Worm (Caenorhabditis elegans) whole organism, L4 larva: Measurements from ENCODE around the gene C04H5.7.

Experiments used
- F10B5.3 ChIP-seq: sonication (generic microtip); optimal IDR thresholded peaks from 2 replicates; lab custom pipeline; 2016; ENCODE audit warnings: mild to moderate bottlenecking, missing genetic modification characterization, missing compliant biosample characterization
- F37D6.2 ChIP-seq: sonication (generic microtip); optimal IDR thresholded peaks from 2 replicates; lab custom pipeline; 2016; ENCODE audit warnings: mild to moderate bottlenecking, missing genetic modification characterization, missing compliant biosample characterization
- F44E2.7 ChIP-seq: fragments of 200-800 bp; sonication (Bioruptor generic); IDR thresholded peaks from 2 replicates; pipeline ENCODE4 v2.1.2; 2022; ENCODE audit warnings: missing genetic modification characterization, missing compliant biosample characterization
- Y105C5A.15 ChIP-seq: fragments of 200-800 bp; sonication (Bioruptor generic); IDR thresholded peaks from 2 replicates; pipeline ENCODE4 v1.3.6; 2022; ENCODE audit warnings: missing genetic modification characterization, missing compliant biosample characterization
- Y48G9A.11 ChIP-seq: fragments of 200-800 bp; sonication (Bioruptor generic); IDR thresholded peaks from 2 replicates; pipeline ENCODE4 v1.3.6; 2022; ENCODE audit warnings: missing genetic modification reagents, missing genetic modification characterization, missing compliant biosample characterization
- Y5F2A.4 ChIP-seq: fragments of 200-800 bp; sonication (Bioruptor generic); optimal IDR thresholded peaks from 2 replicates; lab custom pipeline; 2018; ENCODE audit warnings: mild to moderate bottlenecking, missing genetic modification characterization, missing compliant biosample characterization
- ZK546.5 ChIP-seq, 2 experiments: sonication (generic microtip); optimal IDR thresholded peaks; 2 replicates each; lab custom pipeline; 2017; ENCODE audit warnings: missing biosample characterization in 2 of 2, missing genetic modification characterization in 2 of 2
- aha-1 ChIP-seq: fragments of 150-350 bp; peaks from one replicate; lab custom pipeline; 2014; ENCODE audit warnings: missing biosample characterization, missing genetic modification characterization
- arid-1 ChIP-seq: fragments of 200-800 bp; sonication (Bioruptor generic); conservative IDR thresholded peaks from 2 replicates; pipeline ENCODE4 v1.3.6; 2022; ENCODE audit warnings: missing genetic modification reagents, missing genetic modification characterization, missing compliant biosample characterization
- ceh-32 ChIP-seq: sonication (generic microtip); optimal IDR thresholded peaks from 2 replicates; lab custom pipeline; 2016; ENCODE audit warnings: mild to moderate bottlenecking, missing genetic modification characterization, missing compliant biosample characterization; ENCODE audit not compliant: poor library complexity
- ctbp-1 ChIP-seq: fragments of 200-800 bp; sonication (Bioruptor generic); IDR thresholded peaks from 2 replicates; pipeline ENCODE4 v1.3.6; 2022; ENCODE audit warnings: missing genetic modification reagents, missing genetic modification characterization, missing compliant biosample characterization
- daf-19 ChIP-seq: fragments of 200-800 bp; sonication (Bioruptor generic); conservative IDR thresholded peaks from 2 replicates; pipeline ENCODE4 v1.3.6; 2022; ENCODE audit warnings: missing genetic modification characterization, missing compliant biosample characterization
- dmd-6 ChIP-seq: fragments of 200-800 bp; sonication (Bioruptor generic); IDR thresholded peaks from 2 replicates; pipeline ENCODE4 v1.3.6; 2022; ENCODE audit warnings: missing genetic modification reagents, missing genetic modification characterization, missing compliant biosample characterization
- dmd-8 ChIP-seq: fragments of 200-800 bp; sonication (Bioruptor generic); IDR thresholded peaks from 2 replicates; pipeline ENCODE4 v1.3.6; 2022; ENCODE audit warnings: missing genetic modification characterization, missing compliant biosample characterization
- dmd-9 ChIP-seq: fragments of 200-800 bp; sonication (Bioruptor generic); IDR thresholded peaks from 2 replicates; pipeline ENCODE4 v1.3.6; 2022; ENCODE audit warnings: missing genetic modification reagents, missing genetic modification characterization, missing compliant biosample characterization
- dpl-1 ChIP-seq: fragments of 150-350 bp; optimal IDR thresholded peaks from 2 replicates; lab custom pipeline; 2014; ENCODE audit warnings: missing biosample characterization, missing genetic modification reagents, missing genetic modification characterization
- duxl-1 ChIP-seq: sonication (generic microtip); optimal IDR thresholded peaks from 2 replicates; lab custom pipeline; 2016; ENCODE audit warnings: mild to moderate bottlenecking, missing genetic modification characterization, moderate library complexity, missing compliant biosample characterization; ENCODE audit not compliant: poor library complexity
- dve-1 ChIP-seq: sonication (generic microtip); optimal IDR thresholded peaks from 2 replicates; lab custom pipeline; 2017; ENCODE audit warnings: antibody characterized with exemption, mild to moderate bottlenecking, missing genetic modification characterization, missing compliant biosample characterization; ENCODE audit not compliant: insufficient read depth
- egl-43 ChIP-seq: fragments of 200-800 bp; sonication (Bioruptor generic); IDR thresholded peaks from 2 replicates; pipeline ENCODE4 v1.3.6; 2022; ENCODE audit warnings: missing genetic modification reagents, missing genetic modification characterization, missing compliant biosample characterization
- gei-8 ChIP-seq: fragments of 200-800 bp; sonication (Bioruptor generic); optimal IDR thresholded peaks from 2 replicates; lab custom pipeline; 2018; ENCODE audit warnings: mild to moderate bottlenecking, missing genetic modification characterization, missing compliant biosample characterization
- hif-1 ChIP-seq, 2 experiments: sonication (generic microtip); optimal IDR thresholded peaks; 2 replicates each; lab custom pipeline; 2016 to 2017; ENCODE audit warnings: missing compliant biosample characterization in 2 of 2, missing genetic modification characterization in 2 of 2, missing genetic modification reagents in 2 of 2, missing genotype in 2 of 2, mild to moderate bottlenecking in 1 of 2
- hlh-11 ChIP-seq: fragments of 200-800 bp; sonication (Bioruptor generic); optimal IDR thresholded peaks from 2 replicates; lab custom pipeline; 2018; ENCODE audit warnings: mild to moderate bottlenecking, missing genetic modification characterization, missing compliant biosample characterization
- hlh-30 ChIP-seq: sonication (generic microtip); optimal IDR thresholded peaks from 2 replicates; lab custom pipeline; 2017; ENCODE audit warnings: antibody characterized with exemption, mild to moderate bottlenecking, missing genetic modification characterization, missing compliant biosample characterization; ENCODE audit not compliant: insufficient read depth
- hmg-1.1 ChIP-seq: fragments of 200-800 bp; sonication (Bioruptor generic); IDR thresholded peaks from 2 replicates; pipeline ENCODE4 v1.3.6; 2022; ENCODE audit warnings: missing genetic modification reagents, missing genetic modification characterization, missing compliant biosample characterization
- lin-15B ChIP-seq: fragments of 150-350 bp; sonication (generic microtip); optimal IDR thresholded peaks from 3 replicates; lab custom pipeline; 2014; ENCODE audit warnings: missing biosample characterization, missing genetic modification characterization
- lin-29 ChIP-seq: fragments of 200-800 bp; sonication (Bioruptor generic); IDR thresholded peaks from 2 replicates; pipeline ENCODE4 v1.3.6; 2022; ENCODE audit warnings: missing genetic modification reagents, missing genetic modification characterization, missing compliant biosample characterization
- lin-38 ChIP-seq: fragments of 200-800 bp; sonication (Bioruptor generic); IDR thresholded peaks from 2 replicates; pipeline ENCODE4 v1.3.6; 2022; ENCODE audit warnings: missing genetic modification reagents, missing genetic modification characterization, missing compliant biosample characterization
- madf-9 ChIP-seq: fragments of 200-800 bp; sonication (Bioruptor generic); conservative IDR thresholded peaks from 2 replicates; pipeline ENCODE4 v1.3.6; 2022; ENCODE audit warnings: missing genetic modification reagents, missing genetic modification characterization, missing compliant biosample characterization
- mdl-1 ChIP-seq, 2 experiments: fragments of 150-350 bp in 1 of 2; sonication (generic microtip) in 1 of 2; optimal IDR thresholded peaks; 2 replicates each; lab custom pipeline; 2014 to 2017; ENCODE audit warnings: missing biosample characterization in 2 of 2, missing genetic modification characterization in 2 of 2
- mdt-29 ChIP-seq: fragments of 200-800 bp; sonication (Bioruptor generic); IDR thresholded peaks from 2 replicates; pipeline ENCODE4 v1.3.6; 2022; ENCODE audit warnings: missing genetic modification reagents, missing genetic modification characterization, missing compliant biosample characterization
- mes-2 ChIP-seq: sonication (generic microtip); optimal IDR thresholded peaks from 2 replicates; lab custom pipeline; 2016; ENCODE audit warnings: missing genotype, mild to moderate bottlenecking, missing genetic modification characterization, missing compliant biosample characterization; ENCODE audit not compliant: poor library complexity, severe bottlenecking
- mxl-2 ChIP-seq: fragments of 200-800 bp; sonication (Bioruptor generic); conservative IDR thresholded peaks from 2 replicates; pipeline ENCODE4 v1.3.6; 2022; ENCODE audit warnings: missing genetic modification reagents, missing genetic modification characterization, missing compliant biosample characterization
- nhr-10 ChIP-seq: fragments of 150-350 bp; optimal IDR thresholded peaks from 2 replicates; lab custom pipeline; 2014; ENCODE audit warnings: missing biosample characterization, missing genetic modification characterization
- nhr-11 ChIP-seq: fragments of 150-350 bp; optimal IDR thresholded peaks from 2 replicates; lab custom pipeline; 2014; ENCODE audit warnings: missing biosample characterization, missing genetic modification characterization
- nhr-237 ChIP-seq: sonication (generic microtip); optimal IDR thresholded peaks from 2 replicates; lab custom pipeline; 2017; ENCODE audit warnings: missing biosample characterization, missing genetic modification characterization
- nhr-41 ChIP-seq: fragments of 200-800 bp; sonication (Bioruptor generic); IDR thresholded peaks from 2 replicates; pipeline ENCODE4 v1.3.6; 2022; ENCODE audit warnings: missing genetic modification reagents, missing genetic modification characterization, missing compliant biosample characterization
- nhr-42 ChIP-seq: fragments of 200-800 bp; sonication (Bioruptor generic); IDR thresholded peaks from 2 replicates; pipeline ENCODE4 v1.3.6; 2022; ENCODE audit warnings: missing genetic modification characterization, missing compliant biosample characterization
- nhr-48 ChIP-seq: sonication (generic microtip); optimal IDR thresholded peaks from 2 replicates; lab custom pipeline; 2016; ENCODE audit warnings: mild to moderate bottlenecking, missing genetic modification characterization, missing compliant biosample characterization
- nhr-77 ChIP-seq: fragments of 150-350 bp; optimal IDR thresholded peaks from 2 replicates; lab custom pipeline; 2014; ENCODE audit warnings: missing biosample characterization, missing genetic modification characterization
- php-3 ChIP-seq: fragments of 200-800 bp; sonication (Bioruptor generic); IDR thresholded peaks from 2 replicates; pipeline ENCODE4 v1.3.6; 2022; ENCODE audit warnings: missing genetic modification reagents, missing genetic modification characterization, missing compliant biosample characterization
- pqm-1 ChIP-seq: sonication (generic microtip); optimal IDR thresholded peaks from 2 replicates; lab custom pipeline; 2017; ENCODE audit warnings: missing biosample characterization, missing genetic modification characterization
- rbr-2 ChIP-seq: sonication (generic microtip); optimal IDR thresholded peaks from 2 replicates; lab custom pipeline; 2016; ENCODE audit warnings: missing genotype, missing genetic modification characterization, missing compliant biosample characterization
- sdz-12 ChIP-seq: fragments of 200-800 bp; sonication (Bioruptor generic); optimal IDR thresholded peaks from 2 replicates; lab custom pipeline; 2018; ENCODE audit warnings: mild to moderate bottlenecking, missing genetic modification characterization, missing compliant biosample characterization
- spr-3 ChIP-seq: fragments of 200-800 bp; sonication (Bioruptor generic); optimal IDR thresholded peaks from 2 replicates; lab custom pipeline; 2018; ENCODE audit warnings: mild to moderate bottlenecking, missing genetic modification characterization, missing compliant biosample characterization
- tag-97 ChIP-seq: fragments of 200-800 bp; sonication (Bioruptor generic); IDR thresholded peaks from 2 replicates; pipeline ENCODE4 v1.3.6; 2022; ENCODE audit warnings: missing genetic modification characterization, missing compliant biosample characterization
- tra-1 ChIP-seq: fragments of 200-800 bp; sonication (Bioruptor generic); IDR thresholded peaks from 2 replicates; pipeline ENCODE4 v1.3.6; 2022; ENCODE audit warnings: missing genetic modification reagents, missing genetic modification characterization, missing compliant biosample characterization
- unc-130 ChIP-seq: sonication (generic microtip); optimal IDR thresholded peaks from 2 replicates; lab custom pipeline; 2016; ENCODE audit warnings: missing genetic modification reagents, missing genetic modification characterization, missing compliant biosample characterization
- vab-7 ChIP-seq: fragments of 200-800 bp; sonication (Bioruptor generic); IDR thresholded peaks from 2 replicates; pipeline ENCODE4 v1.3.6; 2022; ENCODE audit warnings: missing genetic modification reagents, missing genetic modification characterization, missing compliant biosample characterization
- zfp-2 ChIP-seq: sonication (generic microtip); optimal IDR thresholded peaks from 2 replicates; lab custom pipeline; 2016; ENCODE audit warnings: mild to moderate bottlenecking, missing genetic modification characterization, missing compliant biosample characterization

The C04H5.7 gene

DNA sequence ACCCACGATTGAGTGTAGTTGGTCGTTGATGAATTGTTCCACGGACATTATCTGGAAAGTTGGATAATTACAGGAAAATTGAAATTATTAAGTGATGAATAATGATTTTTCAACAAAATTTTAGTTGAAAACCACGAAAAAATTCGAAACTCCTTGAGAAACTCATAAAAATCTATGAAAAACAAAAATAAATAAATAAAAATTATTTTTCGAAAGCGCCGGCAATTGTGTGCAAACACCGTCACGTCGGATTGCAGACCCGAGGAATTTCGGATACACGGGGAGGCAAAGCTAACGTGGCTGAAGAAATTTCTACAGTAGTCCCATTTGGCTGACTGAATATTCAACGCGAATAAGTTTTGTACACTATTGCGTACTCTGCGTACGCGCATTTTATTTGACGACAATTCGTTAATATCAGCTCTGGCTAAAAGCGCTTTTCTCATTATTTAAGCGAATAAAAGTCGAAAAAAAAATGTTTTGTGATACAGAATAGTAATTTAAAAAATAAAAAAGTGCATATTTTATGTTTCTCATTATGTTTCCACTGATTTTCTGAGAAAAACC, 23.9 kb downstream of the C04H5.7 start, which contains the start of gene mog-4:
Gene mog-4, minus strand, starts transcription at position 51 of the 567 bp plus-strand sequence.
- TF ChIP-seq lin-38 (GFP tag; lab: Robert Waterston, UW), result peak; percentile 98
- TF ChIP-seq nhr-237 (tag; lab: Kevin White, UChicago), result peak; percentile 54
- peak; percentile 99 for TF ChIP-seq mdt-29 (GFP tag; lab: Robert Waterston, UW)
- TF ChIP-seq ceh-32 (tag; lab: Kevin White, UChicago), result peak; percentile 57
- TF ChIP-seq arid-1 (GFP tag; lab: Robert Waterston, UW), result peak; percentile 98
- TF ChIP-seq F44E2.7 (GFP tag; lab: Robert Waterston, UW), result peak; percentile 77; the same call in 1 of the 2 replicates
- TF ChIP-seq nhr-77 (tag; lab: Kevin White, UChicago), result peak; percentile 99
- peak; percentile 71 for TF ChIP-seq hlh-30 (tag; lab: Kevin White, UChicago)
- peak; percentile 89 for TF ChIP-seq Y105C5A.15 (GFP tag; lab: Robert Waterston, UW)
- TF ChIP-seq nhr-11 (tag; lab: Kevin White, UChicago), result peak; percentile 79
- peak; percentile 100 for TF ChIP-seq hmg-1.1 (GFP tag; lab: Robert Waterston, UW)
- TF ChIP-seq unc-130 (GFP tag; lab: Kevin White, UChicago), result peak; percentile 98
- TF ChIP-seq spr-3 (GFP tag; lab: Kevin White, UChicago), result peak; percentile 84
- peak; percentile 100 for TF ChIP-seq dmd-9
- TF ChIP-seq php-3 (GFP tag; lab: Robert Waterston, UW), result peak; percentile 99
- TF ChIP-seq mes-2, result peak; percentile 98
- peak in 1 of 2 experiments; percentile 83 for TF ChIP-seq mdl-1 (tag; optimal IDR thresholded peaks at IDR 0.05; lab: Kevin White, UChicago)
- peak; percentile 92 for TF ChIP-seq F37D6.2 (tag; lab: Kevin White, UChicago)
- TF ChIP-seq gei-8 (GFP tag; lab: Kevin White, UChicago), result peak; percentile 41
- TF ChIP-seq rbr-2 (tag; lab: Kevin White, UChicago), result peak; percentile 98
- TF ChIP-seq nhr-48, result peak; percentile 87
- peak; percentile 92 for TF ChIP-seq duxl-1 (tag; lab: Kevin White, UChicago)
- TF ChIP-seq dmd-8, result peak; percentile 83
- peak; percentile 98 for TF ChIP-seq Y48G9A.11 (GFP tag; lab: Robert Waterston, UW)
- TF ChIP-seq aha-1 (tag; lab: Kevin White, UChicago), result peak; percentile 84
- peak; percentile 100 for TF ChIP-seq vab-7 (GFP tag; lab: Robert Waterston, UW)
- TF ChIP-seq nhr-10 (tag; lab: Kevin White, UChicago), result peak; percentile 62
- peak; percentile 99 for TF ChIP-seq ctbp-1 (GFP tag; lab: Robert Waterston, UW)
- peak; percentile 98 for TF ChIP-seq nhr-41 (GFP tag; lab: Robert Waterston, UW)
- TF ChIP-seq daf-19 (GFP tag; lab: Robert Waterston, UW), result peak; percentile 98
- TF ChIP-seq nhr-42 (GFP tag; lab: Robert Waterston, UW), result peak; percentile 100
- TF ChIP-seq Y5F2A.4 (GFP tag; lab: Kevin White, UChicago), result peak; percentile 64
- TF ChIP-seq dve-1, result peak; percentile 94
- peak; percentile 100 for TF ChIP-seq tra-1
- peak; percentile 79 for TF ChIP-seq dpl-1 (GFP tag; lab: Kevin White, UChicago)
- peak; percentile 94 for TF ChIP-seq mxl-2 (GFP tag; lab: Robert Waterston, UW)
- peak; percentile 73 for TF ChIP-seq sdz-12
- peak; percentile 100 for TF ChIP-seq dmd-6 (GFP tag; lab: Robert Waterston, UW)
- TF ChIP-seq ZK546.5 (tag; optimal IDR thresholded peaks at IDR 0.05; lab: Kevin White, UChicago), result peak in 1 of 2 experiments; percentile 63
- TF ChIP-seq lin-15B, result peak; percentile 59
- TF ChIP-seq zfp-2 (tag; lab: Kevin White, UChicago), result peak; percentile 87
- TF ChIP-seq tag-97 (GFP tag; lab: Robert Waterston, UW), result peak; percentile 100
- peak; percentile 74 for TF ChIP-seq F10B5.3 (tag; lab: Kevin White, UChicago)
- TF ChIP-seq lin-29 (GFP tag; lab: Robert Waterston, UW), result peak; percentile 98
- peak; percentile 95 for TF ChIP-seq hlh-11 (tag; lab: Kevin White, UChicago)
- TF ChIP-seq madf-9 (GFP tag; lab: Robert Waterston, UW), result peak; percentile 100
- peak; percentile 5 for TF ChIP-seq pqm-1 (tag; lab: Kevin White, UChicago)
- peak; percentile 98 for TF ChIP-seq egl-43 (GFP tag; lab: Robert Waterston, UW)
- TF ChIP-seq hif-1 (tag; optimal IDR thresholded peaks at IDR 0.05; lab: Kevin White, UChicago), result peak; percentile 76 to 96
